Fruit fly (Drosophila melanogaster): ENCODE measurements around the gene Fie.

DNA sequence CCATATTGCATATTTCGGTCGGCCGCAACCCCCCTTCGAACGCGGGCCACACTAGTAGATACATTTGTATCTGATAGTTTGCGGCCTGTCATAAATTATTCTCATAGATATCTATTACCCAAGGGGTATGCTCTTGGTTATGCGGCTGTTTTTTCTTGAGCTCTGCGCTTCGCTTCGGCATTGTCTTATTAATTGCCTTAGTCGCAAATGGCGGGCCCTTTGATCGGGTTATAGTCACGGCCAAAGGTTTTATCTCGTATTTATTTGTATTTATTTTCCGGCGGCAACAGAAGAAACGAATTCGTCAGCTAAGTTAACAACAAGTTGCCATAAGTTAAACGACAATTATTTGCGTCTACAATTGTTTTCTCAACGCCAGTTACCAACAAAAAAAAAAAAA, 36.4 kb upstream of the Fie start:
- TF ChIP-seq pan (optimal IDR thresholded peaks at IDR 0.05) (no peak), usp (GFP tag; optimal IDR thresholded peaks at IDR 0.05) (no peak), EcR (GFP tag; optimal IDR thresholded peaks at IDR 0.05) (no peak), psq (optimal IDR thresholded peaks at IDR 0.05) (no peak), Dll (optimal IDR thresholded peaks at IDR 0.05) (no peak), CG8478 (optimal IDR thresholded peaks at IDR 0.05) (no peak)

All from whole organism.